Worm (Caenorhabditis elegans) whole organism, midembryonic: Measurements from ENCODE around the gene F56D6.21.
"Not testable (repeated sequence)": the region's sequence is repeated elsewhere in the genome, so short reads cannot be mapped to it uniquely, and the experiment has no call there.

ENCODE experiments used
- T22C8.4 ChIP-seq: fragments of 200-800 bp; sonication (Bioruptor generic); IDR thresholded peaks from 2 replicates; pipeline ENCODE4 v1.3.6; 2022; ENCODE audit warnings: missing genetic modification characterization, missing compliant biosample characterization
- cog-1 ChIP-seq: sonication (generic microtip); optimal IDR thresholded peaks from 2 replicates; lab custom pipeline; 2016; ENCODE audit warnings: missing genetic modification characterization, missing compliant biosample characterization
- flt-1 ChIP-seq: fragments of 200-800 bp; sonication (Bioruptor generic); IDR thresholded peaks from 2 replicates; pipeline ENCODE4 v1.3.6; 2022; ENCODE audit warnings: missing genetic modification characterization, missing compliant biosample characterization
- klf-2 ChIP-seq: fragments of 200-800 bp; sonication (Bioruptor generic); conservative IDR thresholded peaks from 2 replicates; pipeline ENCODE4 v1.3.6; 2022; ENCODE audit warnings: missing genetic modification reagents, missing genetic modification characterization, missing compliant biosample characterization
- med-1 ChIP-seq: sonication (generic microtip); optimal IDR thresholded peaks from 2 replicates; lab custom pipeline; 2017; ENCODE audit warnings: missing genetic modification characterization, mild to moderate bottlenecking, missing compliant biosample characterization, antibody characterized with exemption, missing genetic modification reagents; ENCODE audit not compliant: insufficient read depth
- ref-1 ChIP-seq: fragments of 200-800 bp; sonication (Bioruptor generic); conservative IDR thresholded peaks from 2 replicates; pipeline ENCODE4 v1.3.6; 2022; ENCODE audit warnings: missing genetic modification reagents, missing genetic modification characterization, missing compliant biosample characterization
- tab-1 ChIP-seq: fragments of 200-800 bp; sonication (Bioruptor generic); IDR thresholded peaks from 2 replicates; pipeline ENCODE4 v1.3.6; 2022; ENCODE audit warnings: missing genetic modification characterization, missing compliant biosample characterization
- ztf-23 ChIP-seq: fragments of 200-800 bp; sonication (Bioruptor generic); IDR thresholded peaks from 2 replicates; pipeline ENCODE4 v1.3.6; 2022; ENCODE audit warnings: missing genetic modification reagents, missing genetic modification characterization, missing compliant biosample characterization
- ztf-29 ChIP-seq: fragments of 200-800 bp; sonication (Bioruptor generic); IDR thresholded peaks from 2 replicates; pipeline ENCODE4 v1.3.6; 2022; ENCODE audit warnings: missing genetic modification reagents, missing genetic modification characterization, missing compliant biosample characterization

Gene F56D6.21

ce11 chrIV:3914462-3914861, 9.7 kb downstream of the F56D6.21 start, which contains the start of gene F56D6.19:
TSS of gene F56D6.19 (plus strand) at chrIV:3914762.
- TF ChIP-seq T22C8.4 (GFP tag; lab: Robert Waterston, UW) (no peak), med-1 (GFP tag; lab: Kevin White, UChicago) (no peak), ztf-29 (GFP tag; lab: Robert Waterston, UW) (no peak), cog-1 (tag; lab: Kevin White, UChicago) (no peak), tab-1 (GFP tag; lab: Robert Waterston, UW) (no peak), klf-2 (GFP tag; lab: Robert Waterston, UW) (no peak), flt-1 (GFP tag; lab: Robert Waterston, UW) (no peak)

ce11 chrIV:3915296-3915695, 10.6 kb downstream of the F56D6.21 start, which contains the start of gene srz-20:
TSS of gene srz-20 (plus strand) at chrIV:3915596.
- no peak for TF ChIP-seq ref-1 (GFP tag; lab: Robert Waterston, UW)

DNA sequence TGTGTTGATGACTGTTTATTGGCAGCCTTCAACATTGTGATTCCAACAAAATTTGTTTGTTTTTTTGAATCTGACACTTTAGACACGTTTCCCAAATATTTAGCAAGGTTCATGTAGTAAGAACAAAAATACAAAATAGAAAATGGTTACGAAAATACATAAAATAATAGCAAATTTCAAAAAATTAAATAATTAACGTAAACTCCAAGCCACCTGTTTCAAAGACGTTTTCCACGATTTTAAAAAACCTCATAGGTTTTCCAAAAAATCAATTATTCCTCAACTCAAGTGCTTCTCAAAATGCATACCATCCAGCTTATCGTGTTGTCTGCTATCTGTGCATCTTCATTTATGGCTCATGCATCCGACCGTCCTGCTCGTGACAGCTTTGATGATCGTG, 12.7 kb downstream of the F56D6.21 start, which contains the start of gene F56D6.14:
Gene F56D6.14, plus strand, starts transcription at position 301 of the 400 bp plus-strand sequence.
- TF ChIP-seq tab-1 (GFP tag; lab: Robert Waterston, UW) (no peak), T22C8.4 (GFP tag; lab: Robert Waterston, UW) (no peak), flt-1 (GFP tag; lab: Robert Waterston, UW) (no peak), ztf-23 (GFP tag; lab: Robert Waterston, UW) (no peak), klf-2 (GFP tag; lab: Robert Waterston, UW) (no peak), med-1 (GFP tag; lab: Kevin White, UChicago) (no peak), cog-1 (tag; lab: Kevin White, UChicago) (no peak), ztf-29 (GFP tag; lab: Robert Waterston, UW) (no peak)

- TF ChIP-seq T22C8.4 (GFP tag; lab: Robert Waterston, UW) (no peak), cog-1 (tag; lab: Kevin White, UChicago) (no peak), tab-1 (GFP tag; lab: Robert Waterston, UW) (no peak), ztf-23 (GFP tag; lab: Robert Waterston, UW) (no peak), flt-1 (GFP tag; lab: Robert Waterston, UW) (no peak), klf-2 (GFP tag; lab: Robert Waterston, UW) (no peak), ztf-29 (GFP tag; lab: Robert Waterston, UW) (no peak), ref-1 (GFP tag; lab: Robert Waterston, UW) (no peak), med-1 (GFP tag; lab: Kevin White, UChicago) (no peak)
Observed at ce11 chrIV:3918160-3918559, 13.4 kb downstream of the F56D6.21 start, which contains the start of gene F56D6.23. TSS of gene F56D6.23 (plus strand) at chrIV:3918460.

- TF ChIP-seq med-1 (GFP tag; lab: Kevin White, UChicago) (no peak), ztf-29 (GFP tag; lab: Robert Waterston, UW) (no peak), flt-1 (GFP tag; lab: Robert Waterston, UW) (no peak)
Observed at ce11 chrIV:3919506-3919905, 14.8 kb downstream of the F56D6.21 start, which contains the start of gene srz-19. TSS of gene srz-19 (plus strand) at chrIV:3919806.

DNA sequence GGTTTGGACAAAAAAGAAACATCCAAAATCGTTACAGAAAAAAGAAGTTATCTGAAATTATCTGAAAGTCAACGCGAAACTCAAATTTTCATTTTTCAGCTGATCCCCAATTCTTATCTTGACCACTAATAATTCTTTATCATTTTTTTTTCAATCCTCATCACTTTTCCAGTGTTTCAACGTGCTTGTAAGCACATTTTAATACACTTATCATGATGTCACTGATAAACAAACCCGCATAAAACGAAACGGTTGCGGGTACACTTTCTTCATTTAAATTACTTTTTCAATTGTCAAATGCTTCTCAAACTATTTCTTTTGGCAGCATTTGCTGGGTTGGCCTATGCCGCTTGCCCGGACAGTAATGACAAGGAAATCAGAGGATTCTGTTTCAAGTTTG, 17.2 kb downstream of the F56D6.21 start, which contains the start of gene clec-67:
Gene clec-67, plus strand, starts transcription at position 268 of the 400 bp plus-strand sequence.
- TF ChIP-seq ztf-23 (GFP tag; lab: Robert Waterston, UW) = no peak
- no peak for TF ChIP-seq klf-2 (GFP tag; lab: Robert Waterston, UW)
- no peak for TF ChIP-seq cog-1 (tag; lab: Kevin White, UChicago)
- TF ChIP-seq T22C8.4 (GFP tag; lab: Robert Waterston, UW) = no peak
- no peak for TF ChIP-seq tab-1 (GFP tag; lab: Robert Waterston, UW)
- no peak for TF ChIP-seq med-1 (GFP tag; lab: Kevin White, UChicago)
- no peak for TF ChIP-seq flt-1 (GFP tag; lab: Robert Waterston, UW)
- no peak for TF ChIP-seq ref-1 (GFP tag; lab: Robert Waterston, UW)
- no peak for TF ChIP-seq ztf-29 (GFP tag; lab: Robert Waterston, UW)

ce11 chrIV:3926117-3926516, 21.4 kb downstream of the F56D6.21 start, which contains the start of gene clec-68:
TSS of gene clec-68 (plus strand) at chrIV:3926417.
- TF ChIP-seq ref-1 (GFP tag; lab: Robert Waterston, UW) = no peak
- TF ChIP-seq med-1 (GFP tag; lab: Kevin White, UChicago) = no peak
- no peak for TF ChIP-seq tab-1 (GFP tag; lab: Robert Waterston, UW)
- TF ChIP-seq cog-1 (tag; lab: Kevin White, UChicago) = no peak
- no peak for TF ChIP-seq T22C8.4 (GFP tag; lab: Robert Waterston, UW)
- no peak for TF ChIP-seq ztf-23 (GFP tag; lab: Robert Waterston, UW)
- TF ChIP-seq klf-2 (GFP tag; lab: Robert Waterston, UW) = no peak
- TF ChIP-seq ztf-29 (GFP tag; lab: Robert Waterston, UW) = no peak
- no peak for TF ChIP-seq flt-1 (GFP tag; lab: Robert Waterston, UW)

- not testable (repeated sequence) for TF ChIP-seq ztf-29, klf-2, tab-1 (GFP tag; lab: Robert Waterston, UW)
Observed at ce11 chrIV:3932408-3932807, 27.7 kb downstream of the F56D6.21 start, which contains the start of gene clec-70. TSS of gene clec-70 (plus strand) at chrIV:3932708.

ce11 chrIV:3937097-3937496, 32.4 kb downstream of the F56D6.21 start, which contains the start of gene clec-71:
TSS of gene clec-71 (plus strand) at chrIV:3937458.
- TF ChIP-seq klf-2 (GFP tag; lab: Robert Waterston, UW) = no peak
- TF ChIP-seq T22C8.4 (GFP tag; lab: Robert Waterston, UW) = no peak
- TF ChIP-seq med-1 (GFP tag; lab: Kevin White, UChicago) = no peak
- no peak for TF ChIP-seq ref-1 (GFP tag; lab: Robert Waterston, UW)
- no peak for TF ChIP-seq ztf-29 (GFP tag; lab: Robert Waterston, UW)
- no peak for TF ChIP-seq flt-1 (GFP tag; lab: Robert Waterston, UW)
